Worm (Caenorhabditis elegans) whole organism, late embryonic: ENCODE results near the gene sri-18.

Source experiments
- ama-1 ChIP-seq: fragments of 150-350 bp; optimal IDR thresholded peaks from 2 replicates; lab custom pipeline; 2014
- ceh-31 ChIP-seq: sonication (generic microtip); optimal IDR thresholded peaks from 2 replicates; lab custom pipeline; 2016; ENCODE audit warnings: missing genetic modification characterization, missing compliant biosample characterization
- dmd-4 ChIP-seq: sonication (generic microtip); optimal IDR thresholded peaks from 2 replicates; lab custom pipeline; 2016; ENCODE audit warnings: borderline replicate concordance, missing genetic modification characterization, missing compliant biosample characterization
- eyg-1 ChIP-seq: sonication (generic microtip); optimal IDR thresholded peaks from 2 replicates; lab custom pipeline; 2016; ENCODE audit warnings: missing genotype, missing genetic modification characterization, missing compliant biosample characterization
- hlh-8 ChIP-seq: sonication (generic microtip); optimal IDR thresholded peaks from 2 replicates; lab custom pipeline; 2016; ENCODE audit warnings: missing genotype, missing genetic modification characterization, missing compliant biosample characterization
- nhr-232 ChIP-seq: sonication (generic microtip); optimal IDR thresholded peaks from 2 replicates; lab custom pipeline; 2016; ENCODE audit warnings: missing genetic modification characterization, missing compliant biosample characterization
- unc-86 ChIP-seq: sonication (generic microtip); optimal IDR thresholded peaks from 2 replicates; lab custom pipeline; 2016; ENCODE audit warnings: missing genetic modification characterization, missing compliant biosample characterization

DNA sequence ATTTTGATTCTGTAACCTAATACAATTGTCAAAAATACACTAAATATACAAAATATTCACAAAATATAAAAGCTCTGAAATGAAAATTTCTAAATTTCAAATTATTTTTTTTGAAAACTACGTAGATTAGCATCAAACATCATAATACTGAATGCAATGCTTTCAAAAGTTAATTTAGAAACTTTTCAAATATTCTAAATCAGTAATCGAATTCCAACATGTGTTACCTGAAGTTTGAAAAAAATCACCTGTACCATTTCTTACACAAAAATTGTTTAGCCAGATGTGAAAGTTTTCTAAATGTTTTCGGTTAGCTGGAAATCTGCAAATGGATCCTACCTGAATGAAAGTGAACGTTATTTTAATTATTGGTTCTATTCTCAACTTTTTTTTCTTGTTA, 38.4 kb downstream of the sri-18 start, which contains the start of gene C12D8.20:
- TF ChIP-seq ama-1 (no peak), dmd-4 (no peak), unc-86 (no peak), hlh-8 (no peak), eyg-1 (tag; lab: Kevin White, UChicago) (no peak), ceh-31 (no peak), nhr-232 (tag; lab: Kevin White, UChicago) (no peak)
